Fruit fly (Drosophila melanogaster) whole organism, adult: ENCODE measurements around the gene Psf2.

Experiments used
- CG11617 ChIP-seq: fragments of 200-800 bp; sonication (Bioruptor generic); optimal IDR thresholded peaks from 2 replicates; lab custom pipeline; 2017; ENCODE audit warnings: mild to moderate bottlenecking, missing biosample characterization, missing genetic modification reagents, missing genetic modification characterization
- CG12768 ChIP-seq: fragments of 200-800 bp; sonication (Bioruptor generic); optimal IDR thresholded peaks from 2 replicates; lab custom pipeline; 2017; ENCODE audit warnings: missing biosample characterization, missing genetic modification characterization, mild to moderate bottlenecking, moderate library complexity, missing genetic modification reagents
- CG14711 ChIP-seq: fragments of 200-800 bp; sonication (Bioruptor generic); optimal IDR thresholded peaks from 2 replicates; lab custom pipeline; 2018; ENCODE audit warnings: missing biosample characterization, mild to moderate bottlenecking, missing genetic modification characterization, moderate library complexity
- CG1620 ChIP-seq: fragments of 200-800 bp; sonication (Bioruptor generic); optimal IDR thresholded peaks from 2 replicates; lab custom pipeline; 2016; ENCODE audit warnings: missing biosample characterization, missing genetic modification characterization
- CG33017 ChIP-seq: fragments of 200-800 bp; sonication (Bioruptor generic); optimal IDR thresholded peaks from 2 replicates; lab custom pipeline; 2018; ENCODE audit warnings: missing biosample characterization, mild to moderate bottlenecking, missing genetic modification characterization, moderate library complexity
- CG5204 ChIP-seq: fragments of 200-800 bp; sonication (Bioruptor generic); optimal IDR thresholded peaks from 2 replicates; lab custom pipeline; 2016; ENCODE audit warnings: missing biosample characterization, missing genetic modification characterization
- CG7045 ChIP-seq: fragments of 200-800 bp; sonication (Bioruptor generic); optimal IDR thresholded peaks from 2 replicates; lab custom pipeline; 2017; ENCODE audit warnings: missing biosample characterization, mild to moderate bottlenecking, missing genetic modification characterization
- CG7101 ChIP-seq: fragments of 200-800 bp; sonication (Bioruptor generic); optimal IDR thresholded peaks from 2 replicates; lab custom pipeline; 2018; ENCODE audit warnings: missing biosample characterization, mild to moderate bottlenecking, missing genetic modification characterization, moderate library complexity
- Clk ChIP-seq: fragments of 200-800 bp; sonication (Bioruptor generic); optimal IDR thresholded peaks from 2 replicates; lab custom pipeline; 2017; ENCODE audit warnings: missing biosample characterization, missing genetic modification characterization
- Crg-1 ChIP-seq: fragments of 200-800 bp; sonication (Bioruptor generic); optimal IDR thresholded peaks from 2 replicates; lab custom pipeline; 2016; ENCODE audit warnings: missing biosample characterization, missing genetic modification characterization
- Hr96 ChIP-seq: fragments of 200-800 bp; sonication (Bioruptor generic); optimal IDR thresholded peaks from 2 replicates; lab custom pipeline; 2016; ENCODE audit warnings: missing biosample characterization, missing genetic modification characterization
- Mnt ChIP-seq: fragments of 200-800 bp; sonication (Bioruptor generic); optimal IDR thresholded peaks from 2 replicates; lab custom pipeline; 2016; ENCODE audit warnings: missing biosample characterization, mild to moderate bottlenecking, missing genetic modification characterization
- bab1 ChIP-seq: fragments of 200-800 bp; sonication (Bioruptor generic); optimal IDR thresholded peaks from 3 replicates; lab custom pipeline; 2019; ENCODE audit warnings: missing biosample characterization, mild to moderate bottlenecking, missing genetic modification characterization, moderate library complexity
- cic ChIP-seq: fragments of 200-800 bp; sonication (Bioruptor generic); optimal IDR thresholded peaks from 2 replicates; lab custom pipeline; 2017; ENCODE audit warnings: missing biosample characterization, mild to moderate bottlenecking, missing genetic modification characterization, moderate library complexity
- cnc ChIP-seq, 2 experiments: fragments of >200 bp; optimal IDR thresholded peaks; 2 replicates each; lab custom pipeline; 2017
- kay ChIP-seq: fragments of 200-800 bp; sonication (Bioruptor generic); peaks from one replicate; lab custom pipeline; 2016; ENCODE audit warnings: missing biosample characterization, missing genetic modification characterization, borderline replicate concordance
- ovo ChIP-seq: fragments of 200-800 bp; sonication (Bioruptor generic); optimal IDR thresholded peaks from 2 replicates; lab custom pipeline; 2016; ENCODE audit warnings: missing biosample characterization, missing genetic modification characterization
- pad ChIP-seq: fragments of 200-800 bp; sonication (Bioruptor generic); optimal IDR thresholded peaks from 3 replicates; lab custom pipeline; 2017; ENCODE audit warnings: missing biosample characterization, missing genetic modification characterization, mild to moderate bottlenecking, moderate library complexity, missing genetic modification reagents
- tj ChIP-seq: fragments of 200-800 bp; sonication (Bioruptor generic); optimal IDR thresholded peaks from 3 replicates; lab custom pipeline; 2017; ENCODE audit warnings: missing biosample characterization, mild to moderate bottlenecking, missing genetic modification characterization, moderate library complexity
- toe ChIP-seq: fragments of 200-800 bp; sonication (Bioruptor generic); optimal IDR thresholded peaks from 2 replicates; lab custom pipeline; 2016; ENCODE audit warnings: missing biosample characterization, missing genetic modification characterization

Psf2 gene

dm6 chr2L:4371516-4372136 is 15.5 kb downstream of the Psf2 start:
- TF ChIP-seq Crg-1 (GFP tag; lab: Kevin White, UChicago) (no peak), pad (peak; percentile 93), CG14711 (tag; lab: Kevin White, UChicago) (no peak), tj (GFP tag; lab: Kevin White, UChicago) (peak; percentile 55), bab1 (GFP tag; lab: Kevin White, UChicago) (peak; percentile 33), CG12768 (GFP tag; lab: Kevin White, UChicago) (no peak), CG5204 (GFP tag; lab: Kevin White, UChicago) (no peak)

dm6 chr2L:4370592-4370991 is 16.6 kb downstream of the Psf2 start:
- TF ChIP-seq Hr96 (GFP tag; lab: Kevin White, UChicago): no peak

- TF ChIP-seq CG7045 (GFP tag; lab: Kevin White, UChicago): no peak
- TF ChIP-seq CG7101 (tag; lab: Kevin White, UChicago): no peak
- no peak for TF ChIP-seq cnc (optimal IDR thresholded peaks at IDR 0.05; lab: Kevin White, UChicago)
- TF ChIP-seq bab1 (GFP tag; lab: Kevin White, UChicago): no peak
- TF ChIP-seq Clk (GFP tag; lab: Kevin White, UChicago): no peak
- TF ChIP-seq CG5204 (GFP tag; lab: Kevin White, UChicago): no peak
- no peak for TF ChIP-seq CG14711 (tag; lab: Kevin White, UChicago)
- no peak for TF ChIP-seq pad
- no peak for TF ChIP-seq CG12768 (GFP tag; lab: Kevin White, UChicago)
- TF ChIP-seq ovo (GFP tag; lab: Kevin White, UChicago): no peak
- no peak for TF ChIP-seq Mnt (GFP tag; lab: Kevin White, UChicago)
- TF ChIP-seq CG33017 (tag; lab: Kevin White, UChicago): no peak
- TF ChIP-seq tj (GFP tag; lab: Kevin White, UChicago): no peak
- no peak for TF ChIP-seq CG11617
- TF ChIP-seq Hr96 (GFP tag; lab: Kevin White, UChicago): no peak
- TF ChIP-seq kay (GFP tag; lab: Kevin White, UChicago): no peak
- TF ChIP-seq cic (GFP tag; lab: Kevin White, UChicago): no peak
Observed at dm6 chr2L:4370007-4370521, 17.1 kb downstream of the Psf2 start.

- TF ChIP-seq CG33017 (tag; lab: Kevin White, UChicago): no peak
- no peak for TF ChIP-seq bab1 (GFP tag; lab: Kevin White, UChicago)
- TF ChIP-seq CG12768 (GFP tag; lab: Kevin White, UChicago): no peak
- no peak for TF ChIP-seq Clk (GFP tag; lab: Kevin White, UChicago)
- TF ChIP-seq tj (GFP tag; lab: Kevin White, UChicago): no peak
- no peak for TF ChIP-seq CG14711 (tag; lab: Kevin White, UChicago)
- no peak for TF ChIP-seq kay (GFP tag; lab: Kevin White, UChicago)
- TF ChIP-seq Hr96 (GFP tag; lab: Kevin White, UChicago): no peak
- no peak for TF ChIP-seq CG7045 (GFP tag; lab: Kevin White, UChicago)
- TF ChIP-seq CG1620 (GFP tag; lab: Kevin White, UChicago): no peak
- TF ChIP-seq CG5204 (GFP tag; lab: Kevin White, UChicago): no peak
- TF ChIP-seq ovo (GFP tag; lab: Kevin White, UChicago): no peak
- no peak for TF ChIP-seq Mnt (GFP tag; lab: Kevin White, UChicago)
- TF ChIP-seq cnc (optimal IDR thresholded peaks at IDR 0.05; lab: Kevin White, UChicago): no peak
- no peak for TF ChIP-seq CG11617
- TF ChIP-seq pad: no peak
- TF ChIP-seq CG7101 (tag; lab: Kevin White, UChicago): no peak
- TF ChIP-seq Crg-1 (GFP tag; lab: Kevin White, UChicago): no peak
- no peak for TF ChIP-seq cic (GFP tag; lab: Kevin White, UChicago)
- no peak for TF ChIP-seq toe (GFP tag; lab: Kevin White, UChicago)
Observed at dm6 chr2L:4368553-4369268, 18.4 kb downstream of the Psf2 start.

dm6 chr2L:4366652-4367051 is 20.5 kb downstream of the Psf2 start:
- TF ChIP-seq Clk (GFP tag; lab: Kevin White, UChicago): no peak
- TF ChIP-seq toe (GFP tag; lab: Kevin White, UChicago): no peak
- TF ChIP-seq CG12768 (GFP tag; lab: Kevin White, UChicago): no peak
- no peak for TF ChIP-seq ovo (GFP tag; lab: Kevin White, UChicago)
- TF ChIP-seq CG5204 (GFP tag; lab: Kevin White, UChicago): no peak
- no peak for TF ChIP-seq bab1 (GFP tag; lab: Kevin White, UChicago)
- no peak for TF ChIP-seq pad
- no peak for TF ChIP-seq kay (GFP tag; lab: Kevin White, UChicago)
- TF ChIP-seq CG33017 (tag; lab: Kevin White, UChicago): no peak
- TF ChIP-seq CG11617: no peak
- TF ChIP-seq cnc (optimal IDR thresholded peaks at IDR 0.05; lab: Kevin White, UChicago): no peak
- no peak for TF ChIP-seq cic (GFP tag; lab: Kevin White, UChicago)
- TF ChIP-seq CG14711 (tag; lab: Kevin White, UChicago): no peak
- no peak for TF ChIP-seq Hr96 (GFP tag; lab: Kevin White, UChicago)
- TF ChIP-seq CG7101 (tag; lab: Kevin White, UChicago): no peak
- no peak for TF ChIP-seq Mnt (GFP tag; lab: Kevin White, UChicago)
